Fruit fly (Drosophila melanogaster): ENCODE results near the gene Mcm6.

Mcm6 gene

dm6 chrX:6719968-6720367 is 45.8 kb downstream of the Mcm6 start (continued):
- TF ChIP-seq CG10147 (GFP tag; optimal IDR thresholded peaks at IDR 0.05) (no peak), CG5953 (GFP tag; IDR thresholded peaks at IDR 0.05) (no peak), CG7839 (tag; optimal IDR thresholded peaks at IDR 0.05) (no peak), CG11247 (GFP tag; IDR thresholded peaks at IDR 0.05) (peak; percentile 46), CG2875 (GFP tag; optimal IDR thresholded peaks at IDR 0.05) (no peak), Stat92E (GFP tag; optimal IDR thresholded peaks at IDR 0.05) (no peak), CG10979 (tag; optimal IDR thresholded peaks at IDR 0.05) (no peak), pan (optimal IDR thresholded peaks at IDR 0.05) (no peak), pan (GFP tag; optimal IDR thresholded peaks at IDR 0.05 in 1 of 2, IDR thresholded peaks at IDR 0.05 in 1 of 2) (no peak), Kr (GFP tag; optimal IDR thresholded peaks at IDR 0.05) (no peak), ssp (GFP tag; IDR thresholded peaks at IDR 0.05) (no peak), Meics (GFP tag; optimal IDR thresholded peaks at IDR 0.05) (peak; percentile 26), CG1602 (GFP tag; optimal IDR thresholded peaks at IDR 0.05) (no peak), sc (optimal IDR thresholded peaks at IDR 0.05) (no peak), sc (GFP tag; optimal IDR thresholded peaks at IDR 0.05) (no peak), ap (GFP tag; IDR thresholded peaks at IDR 0.05) (no peak), Nf-YB (GFP tag; optimal IDR thresholded peaks at IDR 0.05) (no peak), ewg (GFP tag; optimal IDR thresholded peaks at IDR 0.05) (no peak), gro (GFP tag; optimal IDR thresholded peaks at IDR 0.05) (no peak), CG1233 (GFP tag; optimal IDR thresholded peaks at IDR 0.05) (peak; percentile 47), Six4 (GFP tag; optimal IDR thresholded peaks at IDR 0.05) (no peak), dan (GFP tag; IDR thresholded peaks at IDR 0.05) (no peak), HmgZ (tag; optimal IDR thresholded peaks at IDR 0.05) (no peak), Nf-YA (GFP tag; IDR thresholded peaks at IDR 0.05) (no peak), CG10565 (GFP tag; optimal IDR thresholded peaks at IDR 0.05) (no peak), CG15601 (tag; optimal IDR thresholded peaks at IDR 0.05) (no peak), sob (GFP tag; IDR thresholded peaks at IDR 0.05) (peak; percentile 28; the same call in 1 of the 2 replicates), CG4424 (GFP tag; optimal IDR thresholded peaks at IDR 0.05) (no peak), sug (tag; optimal IDR thresholded peaks at IDR 0.05) (peak; percentile 8), CG42726 (GFP tag; IDR thresholded peaks at IDR 0.05; ENCODE audit: partially characterized antibody) (no peak), CG6254 (GFP tag; optimal IDR thresholded peaks at IDR 0.05) (no peak), her (GFP tag; optimal IDR thresholded peaks at IDR 0.05) (no peak), CG2129 (GFP tag; IDR thresholded peaks at IDR 0.05; ENCODE audit: partially characterized antibody) (no peak), CG4707 (GFP tag; optimal IDR thresholded peaks at IDR 0.05) (no peak), jing (GFP tag; optimal IDR thresholded peaks at IDR 0.05) (no peak), CG10431 (GFP tag; optimal IDR thresholded peaks at IDR 0.05) (no peak), CG7987 (GFP tag; optimal IDR thresholded peaks at IDR 0.05) (peak; percentile 10), YL-1 (GFP tag; optimal IDR thresholded peaks at IDR 0.05) (no peak), CG31441 (GFP tag; IDR thresholded peaks at IDR 0.05) (no peak), CG2199 (GFP tag; IDR thresholded peaks at IDR 0.05) (no peak), Asciz (GFP tag; optimal IDR thresholded peaks at IDR 0.05) (peak; percentile 38), CG17385 (GFP tag; optimal IDR thresholded peaks at IDR 0.05) (peak; percentile 0), CG10267 (tag; optimal IDR thresholded peaks at IDR 0.05) (no peak), sqz (GFP tag; optimal IDR thresholded peaks at IDR 0.05) (no peak), al (GFP tag; IDR thresholded peaks at IDR 0.05) (peak; percentile 24; the same call in 1 of the 2 replicates), CG30020 (tag; optimal IDR thresholded peaks at IDR 0.05) (no peak), run (tag; optimal IDR thresholded peaks at IDR 0.05) (no peak), Deaf1 (tag; optimal IDR thresholded peaks at IDR 0.05) (no peak), Atf3 (GFP tag; optimal IDR thresholded peaks at IDR 0.05) (no peak), CG18599 (GFP tag; optimal IDR thresholded peaks at IDR 0.05) (peak; percentile 40), CG11085 (GFP tag; IDR thresholded peaks at IDR 0.05) (no peak)
